Worm (Caenorhabditis elegans) whole organism, young adult: ENCODE measurements around the gene R03H10.7.

Experiments
- B0261.1 ChIP-seq: sonication (generic microtip); optimal IDR thresholded peaks from 2 replicates; lab custom pipeline; 2016; ENCODE audit warnings: mild to moderate bottlenecking, missing genetic modification characterization, moderate library complexity, missing compliant biosample characterization
- B0336.3 ChIP-seq: fragments of 200-800 bp; sonication (Bioruptor generic); IDR thresholded peaks from 2 replicates; pipeline ENCODE4 v1.3.6; 2022; ENCODE audit warnings: missing genetic modification characterization, missing compliant biosample characterization
- D2030.7 ChIP-seq: fragments of 200-800 bp; sonication (Bioruptor generic); IDR thresholded peaks from 2 replicates; pipeline ENCODE4 v1.3.6; 2022; ENCODE audit warnings: missing genetic modification reagents, missing genetic modification characterization, missing compliant biosample characterization
- F33H1.4 ChIP-seq: fragments of 200-800 bp; sonication (Bioruptor generic); IDR thresholded peaks from 2 replicates; pipeline ENCODE4 v1.3.6; 2022; ENCODE audit warnings: missing genetic modification reagents, missing genetic modification characterization, missing compliant biosample characterization
- F39B2.1 ChIP-seq: fragments of 200-800 bp; sonication (Bioruptor generic); IDR thresholded peaks from 2 replicates; pipeline ENCODE4 v1.3.6; 2022; ENCODE audit warnings: missing genetic modification reagents, missing genetic modification characterization, missing compliant biosample characterization
- F49E8.2 ChIP-seq: sonication (generic microtip); optimal IDR thresholded peaks from 3 replicates; lab custom pipeline; 2017; ENCODE audit warnings: missing genetic modification characterization, mild to moderate bottlenecking, missing compliant biosample characterization, antibody characterized with exemption, moderate library complexity; ENCODE audit not compliant: insufficient read depth
- K12H6.12 ChIP-seq: fragments of 200-800 bp; sonication (Bioruptor generic); optimal IDR thresholded peaks from 2 replicates; lab custom pipeline; 2018; ENCODE audit warnings: mild to moderate bottlenecking, missing genetic modification characterization, missing compliant biosample characterization
- T26A5.8 ChIP-seq: sonication (generic microtip); optimal IDR thresholded peaks from 2 replicates; lab custom pipeline; 2016; ENCODE audit warnings: missing genetic modification characterization, missing compliant biosample characterization
- Y67H2A.10 ChIP-seq: fragments of 200-800 bp; sonication (Bioruptor generic); conservative IDR thresholded peaks from 2 replicates; pipeline ENCODE4 v1.3.6; 2022; ENCODE audit warnings: missing genetic modification reagents, missing genetic modification characterization, missing compliant biosample characterization
- akir-1 ChIP-seq: fragments of 200-800 bp; sonication (Bioruptor generic); optimal IDR thresholded peaks from 2 replicates; lab custom pipeline; 2018; ENCODE audit warnings: mild to moderate bottlenecking, missing genetic modification characterization, moderate library complexity, missing compliant biosample characterization
- aptf-3 ChIP-seq: fragments of 200-800 bp; sonication (Bioruptor generic); IDR thresholded peaks from 2 replicates; pipeline ENCODE4 v1.3.6; 2022; ENCODE audit warnings: missing genetic modification characterization, missing compliant biosample characterization
- attf-3 ChIP-seq: fragments of 200-800 bp; sonication (Bioruptor generic); conservative IDR thresholded peaks from 2 replicates; pipeline ENCODE4 v1.3.6; 2022; ENCODE audit warnings: missing genetic modification reagents, missing genetic modification characterization, missing compliant biosample characterization
- ccch-3 ChIP-seq: fragments of 200-800 bp; sonication (Bioruptor generic); optimal IDR thresholded peaks from 2 replicates; lab custom pipeline; 2018; ENCODE audit warnings: mild to moderate bottlenecking, missing genetic modification characterization, missing compliant biosample characterization
- cebp-1 ChIP-seq, 2 experiments: fragments of 200-800 bp in 1 of 2; sonication (Bioruptor generic) in 1 of 2; sonication (generic microtip) in 1 of 2; IDR thresholded peaks in 1 of 2; optimal IDR thresholded peaks in 1 of 2; 2 replicates each; pipeline versions ENCODE4 v1.3.6 to Lab custom; 2017 to 2022; ENCODE audit warnings: missing compliant biosample characterization in 2 of 2, missing genetic modification characterization in 2 of 2, mild to moderate bottlenecking in 1 of 2, missing genetic modification reagents in 1 of 2, moderate library complexity in 1 of 2
- cebp-2 ChIP-seq: fragments of 200-800 bp; sonication (Bioruptor generic); IDR thresholded peaks from 2 replicates; pipeline ENCODE4 v1.3.6; 2022; ENCODE audit warnings: missing genetic modification characterization, missing compliant biosample characterization
- ceh-40 ChIP-seq: fragments of 200-800 bp; sonication (Bioruptor generic); IDR thresholded peaks from 2 replicates; pipeline ENCODE4 v1.3.6; 2022; ENCODE audit warnings: missing genetic modification characterization, missing compliant biosample characterization
- chd-7 ChIP-seq: sonication (generic microtip); optimal IDR thresholded peaks from 2 replicates; lab custom pipeline; 2016; ENCODE audit warnings: mild to moderate bottlenecking, missing genetic modification characterization, moderate library complexity, missing compliant biosample characterization
- dox-1 ChIP-seq: fragments of 200-800 bp; sonication (Bioruptor generic); IDR thresholded peaks from 2 replicates; pipeline ENCODE4 v1.3.6; 2022; ENCODE audit warnings: missing genetic modification reagents, missing genetic modification characterization, missing compliant biosample characterization
- efl-1 ChIP-seq: fragments of 150-350 bp; optimal IDR thresholded peaks from 2 replicates; lab custom pipeline; 2014; ENCODE audit warnings: missing biosample characterization, missing genetic modification reagents, missing genetic modification characterization
- egl-44 ChIP-seq: fragments of 200-800 bp; sonication (Bioruptor generic); IDR thresholded peaks from 2 replicates; pipeline ENCODE4 v1.3.6; 2022; ENCODE audit warnings: missing genetic modification reagents, missing genetic modification characterization, missing compliant biosample characterization
- egrh-3 ChIP-seq: fragments of 200-800 bp; sonication (Bioruptor generic); IDR thresholded peaks from 2 replicates; pipeline ENCODE4 v1.3.6; 2022; ENCODE audit warnings: missing genetic modification reagents, missing genetic modification characterization, missing compliant biosample characterization
- fkh-3 ChIP-seq: sonication (generic microtip); optimal IDR thresholded peaks from 2 replicates; lab custom pipeline; 2016; ENCODE audit warnings: mild to moderate bottlenecking, missing genetic modification characterization, missing compliant biosample characterization
- hmg-1.2 ChIP-seq: fragments of 200-800 bp; sonication (Bioruptor generic); IDR thresholded peaks from 2 replicates; pipeline ENCODE4 v1.3.6; 2022; ENCODE audit warnings: missing genetic modification reagents, missing genetic modification characterization, missing compliant biosample characterization
- hsf-1 ChIP-seq: fragments of 200-800 bp; sonication (Bioruptor generic); IDR thresholded peaks from 2 replicates; pipeline ENCODE4 v1.3.6; 2022; ENCODE audit warnings: missing genetic modification reagents, missing genetic modification characterization, missing compliant biosample characterization
- let-526 ChIP-seq: fragments of 200-800 bp; sonication (Bioruptor generic); IDR thresholded peaks from 2 replicates; pipeline ENCODE4 v1.3.6; 2022; ENCODE audit warnings: missing genetic modification reagents, missing genetic modification characterization, missing compliant biosample characterization
- let-607 ChIP-seq, 2 experiments: fragments of 200-800 bp in 1 of 2; sonication (Bioruptor generic) in 1 of 2; sonication (generic microtip) in 1 of 2; optimal IDR thresholded peaks; 2 replicates each; lab custom pipeline; 2016 to 2018; ENCODE audit warnings: mild to moderate bottlenecking in 2 of 2, missing compliant biosample characterization in 2 of 2, missing genetic modification characterization in 2 of 2, moderate library complexity in 2 of 2, missing genotype in 1 of 2
- lin-54 ChIP-seq: fragments of 200-800 bp; sonication (Bioruptor generic); optimal IDR thresholded peaks from 2 replicates; lab custom pipeline; 2018; ENCODE audit warnings: mild to moderate bottlenecking, missing genetic modification characterization, missing compliant biosample characterization
- lsl-1 ChIP-seq: fragments of 200-800 bp; sonication (Bioruptor generic); optimal IDR thresholded peaks from 2 replicates; lab custom pipeline; 2018; ENCODE audit warnings: mild to moderate bottlenecking, missing genetic modification characterization, moderate library complexity, missing compliant biosample characterization
- madf-6 ChIP-seq: fragments of 200-800 bp; sonication (Bioruptor generic); IDR thresholded peaks from 2 replicates; pipeline ENCODE4 v1.3.6; 2022; ENCODE audit warnings: missing genetic modification reagents, missing genetic modification characterization, missing compliant biosample characterization
- madf-8 ChIP-seq: fragments of 200-800 bp; sonication (Bioruptor generic); conservative IDR thresholded peaks from 2 replicates; pipeline ENCODE4 v1.3.6; 2022; ENCODE audit warnings: missing genetic modification reagents, missing genetic modification characterization, missing compliant biosample characterization
- mcd-1 ChIP-seq: fragments of 200-800 bp; sonication (Bioruptor generic); IDR thresholded peaks from 2 replicates; pipeline ENCODE4 v1.3.6; 2022; ENCODE audit warnings: missing genetic modification reagents, missing genetic modification characterization, missing compliant biosample characterization
- mxl-1 ChIP-seq: sonication (generic microtip); optimal IDR thresholded peaks from 2 replicates; lab custom pipeline; 2016; ENCODE audit warnings: missing genetic modification characterization, missing compliant biosample characterization
- nfyb-1 ChIP-seq: fragments of 200-800 bp; sonication (Bioruptor generic); IDR thresholded peaks from 2 replicates; pipeline ENCODE4 v1.3.6; 2022; ENCODE audit warnings: missing genetic modification reagents, missing genetic modification characterization, missing compliant biosample characterization
- nhr-179 ChIP-seq: sonication (generic microtip); optimal IDR thresholded peaks from 2 replicates; lab custom pipeline; 2016; ENCODE audit warnings: mild to moderate bottlenecking, missing genetic modification characterization, missing compliant biosample characterization
- repo-1 ChIP-seq: sonication (generic microtip); optimal IDR thresholded peaks from 2 replicates; lab custom pipeline; 2017; ENCODE audit warnings: mild to moderate bottlenecking, missing genetic modification characterization, missing compliant biosample characterization
- snpc-3.4 ChIP-seq: sonication (generic microtip); optimal IDR thresholded peaks from 2 replicates; lab custom pipeline; 2017; ENCODE audit warnings: missing genetic modification characterization, mild to moderate bottlenecking, missing compliant biosample characterization, antibody characterized with exemption, moderate library complexity, missing genotype, missing genetic modification reagents
- tbp1 ChIP-seq: fragments of 200-800 bp; sonication (Bioruptor generic); optimal IDR thresholded peaks from 2 replicates; lab custom pipeline; 2018; ENCODE audit warnings: mild to moderate bottlenecking, missing genetic modification characterization, missing compliant biosample characterization
- tlf-1 ChIP-seq: fragments of 200-800 bp; sonication (Bioruptor generic); optimal IDR thresholded peaks from 2 replicates; lab custom pipeline; 2018; ENCODE audit warnings: mild to moderate bottlenecking, missing genetic modification characterization, missing compliant biosample characterization
- unc-130 ChIP-seq: sonication (generic microtip); optimal IDR thresholded peaks from 2 replicates; lab custom pipeline; 2016; ENCODE audit warnings: missing genetic modification reagents, missing genetic modification characterization, missing compliant biosample characterization
- unc-62 ChIP-seq: fragments of 150-350 bp; optimal IDR thresholded peaks from 2 replicates; lab custom pipeline; 2014; ENCODE audit warnings: missing biosample characterization, missing genetic modification reagents, missing genetic modification characterization
- xnd-1 ChIP-seq: sonication (generic microtip); optimal IDR thresholded peaks from 2 replicates; lab custom pipeline; 2016; ENCODE audit warnings: missing genotype, missing genetic modification reagents, missing genetic modification characterization, missing compliant biosample characterization
- zfh-2 ChIP-seq: fragments of 200-800 bp; sonication (Bioruptor generic); conservative IDR thresholded peaks from 2 replicates; pipeline ENCODE4 v1.3.6; 2022; ENCODE audit warnings: missing genetic modification reagents, missing genetic modification characterization, missing compliant biosample characterization
- ztf-26 ChIP-seq: sonication (generic microtip); optimal IDR thresholded peaks from 2 replicates; lab custom pipeline; 2017; ENCODE audit warnings: missing genetic modification characterization, missing compliant biosample characterization
- ztf-6 ChIP-seq: fragments of 200-800 bp; sonication (Bioruptor generic); IDR thresholded peaks from 2 replicates; pipeline ENCODE4 v1.3.6; 2022; ENCODE audit warnings: missing genetic modification reagents, missing genetic modification characterization, missing compliant biosample characterization

Gene R03H10.7

ce11 chrII:4178838-4179237 is at the start of gene R03H10.7:
TSS of gene R03H10.7 (minus strand) at chrII:4178938.
- no peak for TF ChIP-seq T26A5.8
- TF ChIP-seq egl-44 (GFP tag; lab: Robert Waterston, UW), result no peak

DNA sequence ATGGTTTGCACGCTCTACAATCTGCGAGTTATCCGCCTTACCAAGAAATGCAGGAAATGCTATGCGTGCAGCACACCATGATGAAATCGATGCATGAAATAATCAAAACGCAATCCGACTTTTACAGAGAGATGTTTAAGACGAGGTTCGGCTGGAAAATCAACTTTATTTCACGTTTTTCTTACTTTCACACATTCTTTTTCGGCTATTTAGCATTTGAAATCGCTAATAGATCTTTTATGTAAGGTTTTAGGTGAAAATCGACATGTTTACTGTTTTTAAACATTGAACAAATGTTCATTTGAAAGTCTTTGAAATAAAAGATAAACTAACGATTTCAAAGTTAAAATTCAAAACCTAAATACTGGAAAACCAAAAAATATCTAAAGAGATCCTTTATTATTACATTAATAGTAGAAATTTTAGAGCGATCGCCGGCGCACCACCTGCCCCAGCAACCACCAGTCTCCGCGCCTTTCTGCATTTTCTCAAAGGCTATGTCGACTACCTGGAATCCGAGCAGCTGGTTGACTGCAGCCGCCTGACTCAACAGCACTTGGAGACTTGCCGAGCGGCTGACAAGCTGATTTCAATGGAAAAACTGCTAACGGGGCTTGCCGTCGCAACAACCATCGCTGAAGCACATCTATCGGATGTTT is 49.5 kb upstream of the R03H10.7 start:
- TF ChIP-seq aptf-3 (GFP tag; lab: Robert Waterston, UW) (0 out of 2 replicates have a peak, but pooled peaks have one; percentile 25), nhr-179 (tag; lab: Kevin White, UChicago) (no peak), dox-1 (GFP tag; lab: Robert Waterston, UW) (peak; percentile 4; the same call in 1 of the 2 replicates), zfh-2 (GFP tag; lab: Robert Waterston, UW) (peak; percentile 74), tbp1 (GFP tag; lab: Kevin White, UChicago) (peak; percentile 21), B0261.1 (no peak), F33H1.4 (peak; percentile 49), mcd-1 (GFP tag; lab: Robert Waterston, UW) (peak; percentile 38; the same call in 1 of the 2 replicates), F39B2.1 (GFP tag; lab: Robert Waterston, UW) (0 out of 2 replicates have a peak, but pooled peaks have one; percentile 30), egrh-3 (GFP tag; lab: Robert Waterston, UW) (0 out of 2 replicates have a peak, but pooled peaks have one; percentile 13), F49E8.2 (peak; percentile 69), B0336.3 (peak; percentile 77), lsl-1 (GFP tag; lab: Kevin White, UChicago) (peak; percentile 25), fkh-3 (peak; percentile 53), repo-1 (tag; lab: Kevin White, UChicago) (no peak), ceh-40 (GFP tag; lab: Robert Waterston, UW) (no peak), lin-54 (GFP tag; lab: Kevin White, UChicago) (peak; percentile 18), madf-6 (peak; percentile 66), ztf-6 (GFP tag; lab: Robert Waterston, UW) (no peak), chd-7 (tag; lab: Kevin White, UChicago) (peak; percentile 10), mxl-1 (tag; lab: Kevin White, UChicago) (peak; percentile 5), hmg-1.2 (GFP tag; lab: Robert Waterston, UW) (0 out of 2 replicates have a peak, but pooled peaks have one; percentile 24), hsf-1 (GFP tag; lab: Robert Waterston, UW) (peak; percentile 49; the same call in 1 of the 2 replicates), unc-130 (no peak), Y67H2A.10 (no peak), nfyb-1 (0 out of 2 replicates have a peak, but pooled peaks have one; percentile 35), K12H6.12 (tag; lab: Kevin White, UChicago) (no peak), unc-62 (GFP tag; lab: Kevin White, UChicago) (no peak), cebp-2 (GFP tag; lab: Robert Waterston, UW) (peak; percentile 91), cebp-1 (GFP tag; IDR thresholded peaks at IDR 0.05; lab: Robert Waterston, UW) (no peak), cebp-1 (tag; optimal IDR thresholded peaks at IDR 0.05; lab: Kevin White, UChicago) (peak; percentile 4)

- TF ChIP-seq F49E8.2 (peak; percentile 31), let-526 (GFP tag; lab: Robert Waterston, UW) (no peak), let-607 (tag; optimal IDR thresholded peaks at IDR 0.05; lab: Kevin White, UChicago) (no peak), mxl-1 (tag; lab: Kevin White, UChicago) (no peak), attf-3 (GFP tag; lab: Robert Waterston, UW) (no peak), lin-54 (GFP tag; lab: Kevin White, UChicago) (peak; percentile 52), madf-6 (peak; percentile 86), xnd-1 (tag; lab: Kevin White, UChicago) (peak; percentile 87), snpc-3.4 (tag; lab: Kevin White, UChicago) (peak; percentile 70), hsf-1 (GFP tag; lab: Robert Waterston, UW) (no peak), madf-8 (GFP tag; lab: Robert Waterston, UW) (peak; percentile 55), ccch-3 (no peak), akir-1 (GFP tag; lab: Kevin White, UChicago) (no peak), lsl-1 (GFP tag; lab: Kevin White, UChicago) (peak; percentile 84), tlf-1 (no peak), efl-1 (peak; percentile 41), F33H1.4 (peak; percentile 86), D2030.7 (peak; percentile 30; the same call in 1 of the 2 replicates), ztf-26 (tag; lab: Kevin White, UChicago) (no peak)
Measured at ce11 chrII:4226598-4227096, 47.9 kb upstream of the R03H10.7 start, which contains the start of gene C16A11.4. TSS of gene C16A11.4 (plus strand) at chrII:4227046.
